Fruit fly (Drosophila melanogaster): ENCODE data around the gene btv.

dm6 chr2L:18003028-18003836 lies 21.0 kb upstream of the btv start:
- TF ChIP-seq psq (optimal IDR thresholded peaks at IDR 0.05) (no peak), Myc (optimal IDR thresholded peaks at IDR 0.05) (no peak), insv (optimal IDR thresholded peaks at IDR 0.05) (no peak), h (optimal IDR thresholded peaks at IDR 0.05) (no peak), Sin3A (optimal IDR thresholded peaks at IDR 0.05) (no peak), ttk (optimal IDR thresholded peaks at IDR 0.05) (no peak)
